Worm (Caenorhabditis elegans) whole organism, young adult: Measurements from ENCODE around the gene srr-10.

Experiments used
- F33H1.4 ChIP-seq: fragments of 200-800 bp; sonication (Bioruptor generic); IDR thresholded peaks from 2 replicates; pipeline ENCODE4 v1.3.6; 2022; ENCODE audit warnings: missing genetic modification reagents, missing genetic modification characterization, missing compliant biosample characterization
- repo-1 ChIP-seq: sonication (generic microtip); optimal IDR thresholded peaks from 2 replicates; lab custom pipeline; 2017; ENCODE audit warnings: mild to moderate bottlenecking, missing genetic modification characterization, missing compliant biosample characterization
- snpc-1.1 ChIP-seq: sonication (generic microtip); optimal IDR thresholded peaks from 2 replicates; lab custom pipeline; 2017; ENCODE audit warnings: missing genetic modification characterization, mild to moderate bottlenecking, missing compliant biosample characterization, antibody characterized with exemption, moderate library complexity, missing genotype, missing genetic modification reagents; ENCODE audit not compliant: insufficient read depth
- snpc-4 ChIP-seq, 5 experiments: fragments of 150-350 bp in 1 of 5; sonication (generic microtip) in 4 of 5; optimal IDR thresholded peaks; 2 replicates each; lab custom pipeline; 2014 to 2018; ENCODE audit warnings: missing genetic modification characterization in 5 of 5, missing biosample characterization in 3 of 5, antibody characterized with exemption in 2 of 5, mild to moderate bottlenecking in 2 of 5, missing compliant biosample characterization in 2 of 5, missing genotype in 2 of 5, moderate library complexity in 2 of 5, missing genetic modification reagents in 1 of 5

DNA sequence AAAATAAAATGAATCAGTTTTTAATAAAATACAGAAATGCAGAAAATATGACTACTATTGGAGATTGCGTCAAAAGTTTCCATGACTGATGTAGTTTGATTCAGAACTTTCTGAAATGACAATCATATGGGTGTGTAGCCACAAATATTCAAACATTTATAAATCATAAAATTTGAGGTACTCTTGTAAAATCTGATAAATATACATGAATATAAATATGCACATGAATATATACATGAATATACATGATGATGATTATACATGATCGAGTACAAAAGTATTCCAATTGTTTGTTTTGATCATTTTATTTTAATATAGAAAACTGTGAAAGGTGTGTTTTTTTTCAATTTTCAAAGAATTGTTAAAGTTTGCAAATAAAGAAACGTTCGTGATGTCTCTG lies 19.1 kb downstream of the srr-10 start, which contains the start of gene T05B11.4:
- TF ChIP-seq F33H1.4 = no peak
- no peak for TF ChIP-seq snpc-1.1 (tag; lab: Kevin White, UChicago)
- TF ChIP-seq repo-1 (tag; lab: Kevin White, UChicago) = no peak
- no peak for TF ChIP-seq snpc-4 (GFP tag; optimal IDR thresholded peaks at IDR 0.05; lab: Kevin White, UChicago)
- no peak for TF ChIP-seq snpc-4 (tag; optimal IDR thresholded peaks at IDR 0.05; lab: Kevin White, UChicago)
